Fruit fly (Drosophila melanogaster): ENCODE data around the gene Gal.

DNA sequence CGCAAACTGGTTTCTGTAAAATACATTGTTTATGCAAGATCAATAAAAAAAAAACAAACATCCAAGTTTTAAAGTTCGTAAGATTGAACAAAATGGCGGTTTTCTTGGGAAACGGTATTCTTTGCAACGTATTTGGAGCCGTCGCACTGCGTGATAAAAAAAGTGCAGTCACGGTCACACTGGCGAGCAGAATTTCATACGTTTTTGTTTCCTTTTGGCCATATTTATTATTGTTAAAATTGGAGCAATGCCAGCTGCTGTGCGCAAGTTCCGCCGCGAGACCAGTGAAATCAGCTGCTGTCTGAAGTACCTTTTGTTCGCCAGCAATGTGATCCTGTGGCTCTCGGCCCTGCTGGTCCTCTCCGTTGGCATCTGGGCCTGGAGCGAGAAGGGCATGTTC, 6.6 kb downstream of the Gal start, which contains the start of gene Tsp26A:
- TF ChIP-seq CG4282 (GFP tag; optimal IDR thresholded peaks at IDR 0.05) (no peak), TFAM (GFP tag; optimal IDR thresholded peaks at IDR 0.05) (no peak), pum (GFP tag; optimal IDR thresholded peaks at IDR 0.05) (no peak), HLH54F (GFP tag; optimal IDR thresholded peaks at IDR 0.05) (no peak), E2f1 (GFP tag; IDR thresholded peaks at IDR 0.05) (no peak)

Measured in whole organism, embryonic.